Worm (Caenorhabditis elegans): Measurements from ENCODE around the gene C45B11.5.

Gene C45B11.5

ce11 chrV:11082475-11082874 is 40.9 kb downstream of the C45B11.5 start:
- TF ChIP-seq snpc-4 (tag; optimal IDR thresholded peaks at IDR 0.05) (no peak), mep-1 (tag; optimal IDR thresholded peaks at IDR 0.05) (peak; percentile 36), bed-3 (GFP tag; optimal IDR thresholded peaks at IDR 0.05) (no peak), mls-2 (tag; optimal IDR thresholded peaks at IDR 0.05) (no peak), lin-32 (GFP tag; optimal IDR thresholded peaks at IDR 0.05) (no peak), unc-120 (tag; optimal IDR thresholded peaks at IDR 0.05; ENCODE audit: poor library complexity, severe bottlenecking) (peak; percentile 90), flh-1 (GFP tag; optimal IDR thresholded peaks at IDR 0.05) (no peak), M03D4.4 (tag; optimal IDR thresholded peaks at IDR 0.05) (peak; percentile 27), lin-13 (tag; optimal IDR thresholded peaks at IDR 0.05) (no peak), nhr-28 (tag; optimal IDR thresholded peaks at IDR 0.05) (no peak), ceh-83 (GFP tag; optimal IDR thresholded peaks at IDR 0.05) (no peak), nhr-237 (tag; optimal IDR thresholded peaks at IDR 0.05) (peak; percentile 50), hlh-1 (tag; optimal IDR thresholded peaks at IDR 0.05) (peak; percentile 76), tbx-8 (GFP tag; optimal IDR thresholded peaks at IDR 0.05) (no peak), unc-62 (GFP tag; optimal IDR thresholded peaks at IDR 0.05) (peak; percentile 58), pha-4 (tag; optimal IDR thresholded peaks at IDR 0.05) (peak; percentile 54)

ce11 chrV:11082964-11083363 is 41.4 kb downstream of the C45B11.5 start:
- TF ChIP-seq unc-62 (GFP tag; optimal IDR thresholded peaks at IDR 0.05), result no peak
- no peak for TF ChIP-seq M03D4.4 (tag; optimal IDR thresholded peaks at IDR 0.05)
- TF ChIP-seq zip-8 (tag; optimal IDR thresholded peaks at IDR 0.05), result no peak
- TF ChIP-seq nhr-76 (tag; optimal IDR thresholded peaks at IDR 0.05), result no peak
- no peak for TF ChIP-seq lin-13 (tag; optimal IDR thresholded peaks at IDR 0.05)
- TF ChIP-seq blmp-1 (tag; optimal IDR thresholded peaks at IDR 0.05), result no peak

- TF ChIP-seq unc-62 (GFP tag; optimal IDR thresholded peaks at IDR 0.05), result peak; percentile 70
- peak; percentile 95 for TF ChIP-seq zip-8 (tag; optimal IDR thresholded peaks at IDR 0.05)
- TF ChIP-seq ham-2 (GFP tag; optimal IDR thresholded peaks at IDR 0.05), result peak; percentile 21
- TF ChIP-seq sem-2 (GFP tag; optimal IDR thresholded peaks at IDR 0.05), result no peak
- TF ChIP-seq nhr-237 (tag; optimal IDR thresholded peaks at IDR 0.05), result peak; percentile 75
- TF ChIP-seq mep-1 (tag; optimal IDR thresholded peaks at IDR 0.05), result no peak
- no peak for TF ChIP-seq nhr-2 (tag; optimal IDR thresholded peaks at IDR 0.05)
- peak; percentile 24 for TF ChIP-seq elt-1 (tag; optimal IDR thresholded peaks at IDR 0.05; ENCODE audit: borderline replicate concordance, insufficient read depth)
- no peak for TF ChIP-seq nhr-28 (tag; optimal IDR thresholded peaks at IDR 0.05)
- peak; percentile 90 for TF ChIP-seq unc-120 (tag; optimal IDR thresholded peaks at IDR 0.05; ENCODE audit: poor library complexity, severe bottlenecking)
- TF ChIP-seq nhr-12 (tag; optimal IDR thresholded peaks at IDR 0.05), result no peak
- TF ChIP-seq ceh-39 (tag; optimal IDR thresholded peaks at IDR 0.05), result peak; percentile 26
- TF ChIP-seq mab-5 (tag; optimal IDR thresholded peaks at IDR 0.05), result peak; percentile 74
- TF ChIP-seq hlh-1 (tag; optimal IDR thresholded peaks at IDR 0.05), result peak; percentile 85
Observed at ce11 chrV:11083691-11084090, 42.1 kb downstream of the C45B11.5 start.

ce11 chrV:11087119-11087518 is 45.5 kb downstream of the C45B11.5 start:
- no peak for TF ChIP-seq pha-4 (tag; optimal IDR thresholded peaks at IDR 0.05)
- TF ChIP-seq mls-2 (tag; optimal IDR thresholded peaks at IDR 0.05), result no peak
- no peak for TF ChIP-seq ham-2 (GFP tag; optimal IDR thresholded peaks at IDR 0.05)
- TF ChIP-seq mab-5 (tag; optimal IDR thresholded peaks at IDR 0.05), result no peak
- no peak for TF ChIP-seq elt-3 (tag; optimal IDR thresholded peaks at IDR 0.05)
- TF ChIP-seq ces-1 (GFP tag; optimal IDR thresholded peaks at IDR 0.05), result no peak
- no peak for TF ChIP-seq nhr-28 (tag; optimal IDR thresholded peaks at IDR 0.05)
- no peak for TF ChIP-seq ztf-11 (tag; optimal IDR thresholded peaks at IDR 0.05)
- TF ChIP-seq lin-13 (tag; optimal IDR thresholded peaks at IDR 0.05), result no peak
- TF ChIP-seq tbx-8 (GFP tag; optimal IDR thresholded peaks at IDR 0.05), result no peak
- TF ChIP-seq snpc-4 (tag; optimal IDR thresholded peaks at IDR 0.05), result no peak
- TF ChIP-seq elt-1 (tag; optimal IDR thresholded peaks at IDR 0.05; ENCODE audit: borderline replicate concordance, insufficient read depth), result no peak
- TF ChIP-seq lin-32 (GFP tag; optimal IDR thresholded peaks at IDR 0.05), result no peak
- no peak for TF ChIP-seq flh-1 (GFP tag; optimal IDR thresholded peaks at IDR 0.05)

ce11 chrV:11087519-11087998 is 46.0 kb downstream of the C45B11.5 start, which contains the start of gene Y42A5A.1:
TSS of gene Y42A5A.1 (plus strand) at chrV:11087948.
- TF ChIP-seq zip-8 (tag; optimal IDR thresholded peaks at IDR 0.05) (no peak), nhr-76 (tag; optimal IDR thresholded peaks at IDR 0.05) (no peak), mep-1 (tag; optimal IDR thresholded peaks at IDR 0.05) (no peak), bed-3 (GFP tag; optimal IDR thresholded peaks at IDR 0.05) (no peak), mls-2 (tag; optimal IDR thresholded peaks at IDR 0.05) (no peak), nhr-237 (tag; optimal IDR thresholded peaks at IDR 0.05) (no peak), nhr-28 (tag; optimal IDR thresholded peaks at IDR 0.05) (no peak), mab-5 (tag; optimal IDR thresholded peaks at IDR 0.05) (no peak), drap-1 (GFP tag; optimal IDR thresholded peaks at IDR 0.05) (no peak), unc-39 (tag; optimal IDR thresholded peaks at IDR 0.05) (no peak), ceh-39 (tag; optimal IDR thresholded peaks at IDR 0.05) (no peak), nhr-12 (tag; optimal IDR thresholded peaks at IDR 0.05) (no peak), unc-120 (tag; optimal IDR thresholded peaks at IDR 0.05; ENCODE audit: poor library complexity, severe bottlenecking) (no peak), M03D4.4 (tag; optimal IDR thresholded peaks at IDR 0.05) (no peak), elt-3 (tag; optimal IDR thresholded peaks at IDR 0.05) (no peak), unc-62 (GFP tag; optimal IDR thresholded peaks at IDR 0.05) (no peak), lin-32 (GFP tag; optimal IDR thresholded peaks at IDR 0.05) (no peak), blmp-1 (tag; optimal IDR thresholded peaks at IDR 0.05) (no peak), cnd-1 (tag; optimal IDR thresholded peaks at IDR 0.05) (no peak)

Data from whole organism, mixed stage, embryonic.